Worm (Caenorhabditis elegans) whole organism, L1 larva: ENCODE measurements around the gene dop-5.

Experiments
- F16B12.6 ChIP-seq: fragments of 150-350 bp; optimal IDR thresholded peaks from 2 replicates; lab custom pipeline; 2014; ENCODE audit warnings: missing biosample characterization, missing genetic modification characterization
- blmp-1 ChIP-seq: fragments of 150-350 bp; optimal IDR thresholded peaks from 2 replicates; lab custom pipeline; 2014; ENCODE audit warnings: missing biosample characterization, missing genetic modification characterization
- ceh-8 ChIP-seq: fragments of 200-800 bp; sonication (Bioruptor generic); optimal IDR thresholded peaks from 2 replicates; lab custom pipeline; 2018; ENCODE audit warnings: mild to moderate bottlenecking, missing genetic modification characterization, moderate library complexity, missing compliant biosample characterization
- ceh-82 ChIP-seq, 3 experiments: fragments of 150-350 bp in 1 of 3; sonication (generic microtip) in 2 of 3; optimal IDR thresholded peaks; 2 replicates each; lab custom pipeline; 2014 to 2017; ENCODE audit warnings: missing biosample characterization in 3 of 3, missing genetic modification characterization in 3 of 3
- ceh-90 ChIP-seq: sonication (generic microtip); optimal IDR thresholded peaks from 2 replicates; lab custom pipeline; 2016; ENCODE audit warnings: missing genetic modification characterization, missing compliant biosample characterization
- ces-1 ChIP-seq: fragments of 150-350 bp; optimal IDR thresholded peaks from 2 replicates; lab custom pipeline; 2014; ENCODE audit warnings: missing biosample characterization, missing genetic modification reagents, missing genetic modification characterization
- dpl-1 ChIP-seq, 3 experiments: fragments of 150-350 bp in 2 of 3; sonication (generic microtip) in 1 of 3; optimal IDR thresholded peaks; 2 replicates each; lab custom pipeline; 2014 to 2017; ENCODE audit warnings: missing biosample characterization in 3 of 3, missing genetic modification characterization in 3 of 3, missing genetic modification reagents in 3 of 3
- dsc-1 ChIP-seq: sonication (generic microtip); optimal IDR thresholded peaks from 2 replicates; lab custom pipeline; 2016; ENCODE audit warnings: mild to moderate bottlenecking, missing genetic modification characterization, missing compliant biosample characterization
- efl-1 ChIP-seq, 4 experiments: fragments of 150-350 bp; optimal IDR thresholded peaks in 3 of 4; peaks in 1 of 4; 1 replicate in 1 of 4; 2 replicates in 3 of 4; lab custom pipeline; 2014; ENCODE audit warnings: missing biosample characterization in 2 of 4, missing genetic modification characterization in 2 of 4, missing genetic modification reagents in 2 of 4
- egl-13 ChIP-seq: sonication (generic microtip); optimal IDR thresholded peaks from 2 replicates; lab custom pipeline; 2016; ENCODE audit warnings: missing genotype, missing genetic modification reagents, missing genetic modification characterization, missing compliant biosample characterization
- elt-3 ChIP-seq, 6 experiments: fragments of 150-350 bp in 1 of 6; sonication (generic microtip); optimal IDR thresholded peaks; 2 replicates each; lab custom pipeline; 2017 to 2018; ENCODE audit warnings: missing biosample characterization in 6 of 6, missing genetic modification characterization in 6 of 6, inconsistent platforms in 1 of 6
- fkh-10 ChIP-seq: sonication (generic microtip); optimal IDR thresholded peaks from 2 replicates; lab custom pipeline; 2017; ENCODE audit warnings: missing biosample characterization, missing genetic modification reagents, missing genetic modification characterization
- fkh-8 ChIP-seq: sonication (generic microtip); optimal IDR thresholded peaks from 2 replicates; lab custom pipeline; 2016; ENCODE audit warnings: mild to moderate bottlenecking, missing genetic modification characterization, missing compliant biosample characterization
- hlh-4 ChIP-seq: sonication (generic microtip); optimal IDR thresholded peaks from 2 replicates; lab custom pipeline; 2016; ENCODE audit warnings: mild to moderate bottlenecking, missing genetic modification characterization, missing compliant biosample characterization
- irx-1 ChIP-seq: sonication (generic microtip); optimal IDR thresholded peaks from 2 replicates; lab custom pipeline; 2016; ENCODE audit warnings: missing genetic modification characterization, missing compliant biosample characterization
- lin-14 ChIP-seq: fragments of 200-800 bp; sonication (Bioruptor generic); optimal IDR thresholded peaks from 2 replicates; lab custom pipeline; 2018; ENCODE audit warnings: mild to moderate bottlenecking, missing genetic modification characterization, moderate library complexity, missing compliant biosample characterization
- lin-15B ChIP-seq: fragments of 150-350 bp; sonication (generic microtip); optimal IDR thresholded peaks from 3 replicates; lab custom pipeline; 2014; ENCODE audit warnings: missing biosample characterization, missing genetic modification characterization
- mdl-1 ChIP-seq, 2 experiments: fragments of 150-350 bp; optimal IDR thresholded peaks; 2 replicates each; lab custom pipeline; 2014 to 2017; ENCODE audit warnings: missing biosample characterization in 2 of 2, missing genetic modification characterization in 2 of 2, inconsistent platforms in 1 of 2
- mep-1 ChIP-seq: fragments of 150-350 bp; optimal IDR thresholded peaks from 2 replicates; lab custom pipeline; 2014; ENCODE audit warnings: missing biosample characterization, missing genetic modification characterization
- nhr-12 ChIP-seq: sonication (generic microtip); optimal IDR thresholded peaks from 2 replicates; lab custom pipeline; 2017; ENCODE audit warnings: missing biosample characterization, missing genetic modification characterization
- nhr-19 ChIP-seq: fragments of 200-800 bp; sonication (Bioruptor generic); conservative IDR thresholded peaks from 2 replicates; pipeline ENCODE4 v1.3.6; 2022; ENCODE audit warnings: missing genetic modification characterization, missing compliant biosample characterization
- nhr-237 ChIP-seq: fragments of 150-350 bp; optimal IDR thresholded peaks from 2 replicates; lab custom pipeline; 2014; ENCODE audit warnings: missing biosample characterization, missing genetic modification characterization
- nhr-71 ChIP-seq: sonication (generic microtip); optimal IDR thresholded peaks from 2 replicates; lab custom pipeline; 2016; ENCODE audit warnings: mild to moderate bottlenecking, missing genetic modification characterization, moderate library complexity, missing compliant biosample characterization
- nhr-76 ChIP-seq: sonication (generic microtip); optimal IDR thresholded peaks from 2 replicates; lab custom pipeline; 2017; ENCODE audit warnings: missing biosample characterization, missing genetic modification characterization
- nhr-77 ChIP-seq: fragments of 150-350 bp; optimal IDR thresholded peaks from 2 replicates; lab custom pipeline; 2014; ENCODE audit warnings: missing biosample characterization, missing genetic modification characterization
- nhr-90 ChIP-seq: sonication (generic microtip); optimal IDR thresholded peaks from 2 replicates; lab custom pipeline; 2016; ENCODE audit warnings: mild to moderate bottlenecking, missing genetic modification characterization, missing compliant biosample characterization; ENCODE audit not compliant: poor library complexity
- snpc-4 ChIP-seq: fragments of 150-350 bp; optimal IDR thresholded peaks from 2 replicates; lab custom pipeline; 2014; ENCODE audit warnings: missing biosample characterization, missing genetic modification characterization
- sup-37 ChIP-seq: fragments of 200-800 bp; sonication (Bioruptor generic); optimal IDR thresholded peaks from 2 replicates; lab custom pipeline; 2018; ENCODE audit warnings: mild to moderate bottlenecking, missing genetic modification characterization, missing compliant biosample characterization
- tlp-1 ChIP-seq: fragments of 150-350 bp; optimal IDR thresholded peaks from 2 replicates; lab custom pipeline; 2014; ENCODE audit warnings: missing biosample characterization, missing genetic modification characterization
- unc-130 ChIP-seq: fragments of 150-350 bp; optimal IDR thresholded peaks from 2 replicates; lab custom pipeline; 2017; ENCODE audit warnings: missing biosample characterization, missing genetic modification characterization, inconsistent platforms
- unc-86 ChIP-seq: sonication (generic microtip); optimal IDR thresholded peaks from 2 replicates; lab custom pipeline; 2016; ENCODE audit warnings: missing genetic modification characterization, missing compliant biosample characterization
- ztf-11 ChIP-seq, 2 experiments: sonication (generic microtip); optimal IDR thresholded peaks; 2 replicates each; lab custom pipeline; 2016 to 2017; ENCODE audit warnings: missing genetic modification characterization in 2 of 2, missing biosample characterization in 1 of 2, missing compliant biosample characterization in 1 of 2

Gene dop-5

DNA sequence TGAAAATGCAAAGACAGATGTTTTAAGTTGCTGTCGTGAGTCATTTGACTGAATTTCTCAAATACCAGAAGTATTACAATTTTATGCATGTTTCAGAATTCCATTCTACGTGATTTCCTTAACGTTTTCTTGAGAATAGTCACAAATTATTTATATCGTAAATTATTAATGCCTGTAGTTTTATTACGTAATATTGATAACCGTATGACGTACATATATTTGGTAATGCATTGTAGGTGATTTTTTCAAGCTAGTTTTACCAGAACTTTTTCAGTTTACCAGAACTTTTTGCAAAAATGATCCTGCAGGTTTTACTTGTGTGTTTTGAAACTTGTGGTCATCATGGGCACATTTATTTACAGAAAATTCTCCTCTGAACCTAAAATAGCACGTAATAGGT lies 7.9 kb upstream of the dop-5 start:
- TF ChIP-seq nhr-71 (tag; lab: Kevin White, UChicago) (no peak), dsc-1 (tag; lab: Kevin White, UChicago) (peak; percentile 12)
- TF ChIP-seq, all 84 proteins: peak for 1

DNA sequence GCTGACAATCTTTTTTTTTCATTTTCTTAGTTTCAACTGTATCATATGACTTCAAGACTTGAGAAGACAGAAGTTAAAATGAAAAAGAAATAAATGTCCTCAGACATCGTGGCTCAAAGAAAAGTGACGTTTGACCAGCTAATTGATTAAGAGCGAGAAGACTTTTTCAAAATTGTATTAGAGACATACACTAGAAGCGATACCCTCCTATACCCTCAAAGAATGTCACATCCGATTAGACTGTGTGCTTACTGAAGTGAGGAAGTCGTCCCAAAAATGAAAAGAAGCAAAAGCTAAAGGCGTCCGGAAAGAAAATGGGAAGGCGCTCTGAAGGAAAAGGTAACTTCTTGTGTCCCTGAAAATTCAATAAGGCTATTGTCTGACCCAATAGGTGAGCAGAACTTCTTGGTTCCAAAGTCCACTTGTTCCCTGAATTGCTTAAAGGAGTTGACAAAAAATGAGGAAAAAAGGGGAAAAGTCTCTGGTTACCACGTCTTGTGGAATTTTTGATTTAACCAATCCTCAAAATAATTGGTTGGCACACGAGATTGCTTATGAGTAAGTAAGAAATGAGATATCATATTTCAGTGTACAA lies 6.4 kb upstream of the dop-5 start:
- TF ChIP-seq nhr-19, result no peak
- TF ChIP-seq lin-14 (GFP tag; lab: Kevin White, UChicago), result peak; percentile 19
- TF ChIP-seq egl-13, result peak; percentile 48

DNA sequence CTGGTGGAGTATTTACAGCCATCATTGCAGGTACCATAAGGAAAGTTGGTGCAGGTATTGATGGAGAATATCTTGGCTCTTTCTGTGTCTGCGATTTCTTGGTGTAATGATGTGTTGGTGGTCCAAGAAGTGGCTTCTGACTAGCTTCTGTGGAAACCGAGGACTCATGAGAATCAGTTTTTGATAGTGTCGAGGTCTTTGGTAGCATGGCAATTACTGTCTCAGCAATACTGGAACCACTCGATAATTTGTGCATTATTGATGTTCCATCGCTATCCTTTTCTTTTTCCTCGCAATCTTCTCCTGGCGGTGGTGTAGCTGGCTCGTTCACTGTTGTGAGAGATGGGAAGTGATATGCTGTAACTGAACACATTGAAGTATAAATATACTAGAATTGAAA lies 2.5 kb downstream of the dop-5 start:
- no peak for TF ChIP-seq F16B12.6 (tag; lab: Kevin White, UChicago)
- TF ChIP-seq sup-37, result no peak
- no peak for TF ChIP-seq elt-3 (tag; optimal IDR thresholded peaks at IDR 0.05; lab: Kevin White, UChicago)
- no peak for TF ChIP-seq lin-15B (tag; lab: Kevin White, UChicago)
- TF ChIP-seq nhr-12 (tag; lab: Kevin White, UChicago), result no peak
- TF ChIP-seq nhr-90 (tag; lab: Kevin White, UChicago), result no peak

DNA sequence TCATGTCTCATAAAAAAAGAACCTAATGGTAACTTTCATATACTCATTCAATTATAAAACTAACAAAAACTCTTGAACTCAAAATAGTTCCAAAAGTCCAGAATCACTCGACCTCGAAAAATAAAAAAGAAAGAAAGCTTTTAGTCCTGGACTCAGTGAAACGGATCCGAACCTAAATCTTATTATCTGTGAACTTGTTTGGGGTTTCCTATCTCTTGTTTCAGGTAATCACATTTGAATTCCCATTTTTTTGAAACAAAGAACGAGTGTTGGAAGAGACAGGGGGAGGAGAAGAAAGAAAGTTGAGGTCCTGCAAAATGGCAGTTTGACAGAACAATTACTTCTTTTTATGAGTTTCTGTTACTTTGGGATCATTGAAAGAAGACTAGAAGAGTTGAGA lies 11.8 kb downstream of the dop-5 start:
- TF ChIP-seq ces-1 (GFP tag; lab: Kevin White, UChicago), result peak; percentile 3
- TF ChIP-seq lin-14 (GFP tag; lab: Kevin White, UChicago), result peak; percentile 56
- peak; percentile 12 for TF ChIP-seq fkh-10
- no peak for TF ChIP-seq mdl-1 (tag; optimal IDR thresholded peaks at IDR 0.05; lab: Kevin White, UChicago)

DNA sequence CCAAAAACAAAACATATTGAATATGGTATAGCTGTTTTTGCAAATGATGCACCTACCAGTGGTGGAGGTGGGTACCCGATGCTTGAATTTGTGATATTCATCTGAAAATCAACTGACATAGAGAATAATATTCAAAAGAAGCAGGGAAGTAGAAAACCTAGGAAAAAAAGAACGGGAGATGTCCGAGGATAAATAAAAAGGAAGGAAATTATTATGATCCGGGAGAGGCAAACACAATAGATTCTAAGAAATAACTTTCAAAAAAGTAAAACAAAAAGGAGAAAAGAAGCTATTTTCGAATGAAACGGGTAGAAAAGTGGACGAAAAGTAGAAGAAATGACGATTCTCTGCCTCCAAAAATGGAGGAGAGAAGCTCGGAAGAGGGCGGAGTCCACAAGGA lies 13.1 kb downstream of the dop-5 start, which contains the start of gene npr-25:
Gene npr-25 (minus strand): TSS at position 101 of the 400 bp plus-strand sequence.
- no peak for TF ChIP-seq blmp-1 (tag; lab: Kevin White, UChicago)
- no peak for TF ChIP-seq tlp-1 (tag; lab: Kevin White, UChicago)
- no peak for TF ChIP-seq ceh-90 (tag; lab: Kevin White, UChicago)
- no peak for TF ChIP-seq nhr-237 (tag; lab: Kevin White, UChicago)
- TF ChIP-seq nhr-77, result no peak
- no peak for TF ChIP-seq hlh-4 (tag; lab: Kevin White, UChicago)
- no peak for TF ChIP-seq mdl-1 (tag; optimal IDR thresholded peaks at IDR 0.05; lab: Kevin White, UChicago)
- no peak for TF ChIP-seq ceh-82 (tag; optimal IDR thresholded peaks at IDR 0.05; lab: Kevin White, UChicago)
- TF ChIP-seq ceh-8 (GFP tag; lab: Kevin White, UChicago), result no peak

DNA sequence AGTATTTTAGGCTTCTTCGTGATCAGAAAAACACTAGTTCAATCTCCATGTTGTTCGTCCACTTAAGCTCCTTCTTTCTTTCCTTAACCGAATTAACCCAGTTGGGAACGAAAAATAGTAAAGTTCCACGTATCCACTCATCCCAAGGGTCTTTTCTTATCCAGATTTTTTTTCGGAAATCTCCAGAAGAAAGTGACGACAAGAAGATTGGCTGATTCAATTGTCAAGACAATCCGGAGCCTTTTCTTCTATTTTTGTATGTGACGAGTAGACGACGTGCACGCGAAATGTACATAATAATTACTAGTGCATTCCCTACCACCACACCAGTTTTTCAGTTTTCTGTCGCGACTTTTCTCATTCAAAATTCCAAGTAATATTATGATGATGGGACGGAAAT lies 14.8 kb downstream of the dop-5 start:
- TF ChIP-seq fkh-8 (tag; lab: Kevin White, UChicago), result no peak
- no peak for TF ChIP-seq unc-130
- no peak for TF ChIP-seq mep-1 (tag; lab: Kevin White, UChicago)
- no peak for TF ChIP-seq dpl-1 (GFP tag; optimal IDR thresholded peaks at IDR 0.05; lab: Kevin White, UChicago)
- no peak for TF ChIP-seq unc-86 (tag; lab: Kevin White, UChicago)
- no peak for TF ChIP-seq nhr-76 (tag; lab: Kevin White, UChicago)
- peak; percentile 47 for TF ChIP-seq lin-14 (GFP tag; lab: Kevin White, UChicago)
- peak; percentile 19 for TF ChIP-seq fkh-10
- TF ChIP-seq snpc-4 (tag; lab: Kevin White, UChicago), result no peak
- TF ChIP-seq irx-1, result no peak
- TF ChIP-seq, all 84 proteins: peak for 2

DNA sequence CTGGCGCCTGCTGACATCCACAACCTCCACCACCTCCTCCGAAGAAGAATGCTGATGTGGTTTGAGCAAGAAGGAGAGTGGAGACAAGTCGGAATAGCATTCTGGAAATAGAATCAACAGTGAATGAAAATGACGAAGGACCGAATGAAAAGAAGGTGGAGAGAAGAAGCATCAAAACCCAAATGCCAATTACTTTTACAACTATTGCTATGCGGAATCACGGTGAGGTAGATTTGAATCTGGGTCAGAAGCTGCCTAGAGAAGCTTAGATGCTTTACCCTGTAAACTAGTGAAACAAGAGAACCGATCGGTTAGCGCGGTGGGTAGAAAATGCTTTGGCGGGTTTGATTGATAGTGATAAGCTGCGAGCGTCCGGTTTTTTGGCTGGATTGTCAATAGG lies 19.1 kb downstream of the dop-5 start, which contains the start of gene grl-7:
Gene grl-7 (minus strand): TSS at position 101 of the 400 bp plus-strand sequence.
- TF ChIP-seq ztf-11 (tag; optimal IDR thresholded peaks at IDR 0.05; lab: Kevin White, UChicago) (no peak), efl-1 (optimal IDR thresholded peaks at IDR 0.05; lab: Kevin White, UChicago) (no peak), efl-1 (GFP tag; optimal IDR thresholded peaks at IDR 0.05 in 1 of 2; lab: Kevin White, UChicago) (peak in 1 of 2 experiments; percentile 33)
